Worm (Caenorhabditis elegans) whole organism, L4/young adult: ENCODE measurements around the gene sri-30.

ENCODE experiments used
- W03F9.2 ChIP-seq: fragments of 150-350 bp; optimal IDR thresholded peaks from 2 replicates; lab custom pipeline; 2014; ENCODE audit warnings: missing biosample characterization, missing genetic modification characterization
- dao-5 ChIP-seq: sonication (generic microtip); optimal IDR thresholded peaks from 2 replicates; lab custom pipeline; 2016; ENCODE audit warnings: missing genotype, missing genetic modification characterization, moderate library complexity, missing compliant biosample characterization
- him-1 ChIP-seq: sonication (generic microtip); optimal IDR thresholded peaks from 2 replicates; lab custom pipeline; 2016; ENCODE audit warnings: missing genotype, missing genetic modification reagents, missing genetic modification characterization, missing compliant biosample characterization

DNA sequence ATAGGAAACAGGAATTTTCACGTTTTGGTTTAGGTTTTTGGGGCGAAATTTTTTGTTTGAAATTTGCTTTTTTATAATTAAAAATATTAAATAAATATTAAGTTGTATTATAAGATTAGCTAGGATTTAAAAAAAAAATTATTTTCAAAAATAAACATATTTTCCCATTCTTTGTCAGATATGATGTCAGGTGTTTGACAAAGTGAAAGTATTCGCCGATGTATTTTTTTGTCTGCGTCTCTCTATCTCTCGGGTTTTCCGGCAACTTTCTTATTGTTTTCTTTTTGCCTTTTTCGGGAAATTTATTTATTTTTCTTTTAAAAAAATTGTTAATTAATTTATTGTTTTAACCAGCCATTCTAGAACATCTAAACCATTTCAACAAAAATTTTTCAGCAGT lies 15.6 kb upstream of the sri-30 start:
- TF ChIP-seq him-1, result no peak
- TF ChIP-seq dao-5 (tag; lab: Kevin White, UChicago), result no peak
- TF ChIP-seq W03F9.2 (tag; lab: Kevin White, UChicago), result no peak
